Worm (Caenorhabditis elegans) whole organism, L1 larva: ENCODE measurements around the gene oac-41.

Experiments used
- C04F5.9 ChIP-seq: sonication (generic microtip); optimal IDR thresholded peaks from 2 replicates; lab custom pipeline; 2016; ENCODE audit warnings: missing genetic modification characterization, missing compliant biosample characterization
- F16B12.6 ChIP-seq: fragments of 150-350 bp; optimal IDR thresholded peaks from 2 replicates; lab custom pipeline; 2014; ENCODE audit warnings: missing biosample characterization, missing genetic modification characterization
- aha-1 ChIP-seq: fragments of 150-350 bp; optimal IDR thresholded peaks from 2 replicates; lab custom pipeline; 2014; ENCODE audit warnings: missing biosample characterization, missing genetic modification characterization
- alr-1 ChIP-seq: fragments of 200-800 bp; sonication (Bioruptor generic); optimal IDR thresholded peaks from 2 replicates; lab custom pipeline; 2018; ENCODE audit warnings: borderline replicate concordance, mild to moderate bottlenecking, missing genetic modification characterization, missing compliant biosample characterization
- aly-2 ChIP-seq: fragments of 150-350 bp; optimal IDR thresholded peaks from 2 replicates; lab custom pipeline; 2014; ENCODE audit warnings: missing biosample characterization, missing genetic modification characterization
- ama-1 ChIP-seq: fragments of 150-350 bp; optimal IDR thresholded peaks from 2 replicates; lab custom pipeline; 2014
- blmp-1 ChIP-seq: fragments of 150-350 bp; optimal IDR thresholded peaks from 2 replicates; lab custom pipeline; 2014; ENCODE audit warnings: missing biosample characterization, missing genetic modification characterization
- ceh-63 ChIP-seq: fragments of 200-800 bp; sonication (Bioruptor generic); optimal IDR thresholded peaks from 2 replicates; lab custom pipeline; 2018; ENCODE audit warnings: mild to moderate bottlenecking, missing genetic modification characterization, missing compliant biosample characterization
- ceh-8 ChIP-seq: fragments of 200-800 bp; sonication (Bioruptor generic); optimal IDR thresholded peaks from 2 replicates; lab custom pipeline; 2018; ENCODE audit warnings: mild to moderate bottlenecking, missing genetic modification characterization, moderate library complexity, missing compliant biosample characterization
- ceh-90 ChIP-seq: sonication (generic microtip); optimal IDR thresholded peaks from 2 replicates; lab custom pipeline; 2016; ENCODE audit warnings: missing genetic modification characterization, missing compliant biosample characterization
- ces-1 ChIP-seq: fragments of 150-350 bp; optimal IDR thresholded peaks from 2 replicates; lab custom pipeline; 2014; ENCODE audit warnings: missing biosample characterization, missing genetic modification reagents, missing genetic modification characterization
- efl-1 ChIP-seq, 4 experiments: fragments of 150-350 bp; optimal IDR thresholded peaks in 3 of 4; peaks in 1 of 4; 1 replicate in 1 of 4; 2 replicates in 3 of 4; lab custom pipeline; 2014; ENCODE audit warnings: missing biosample characterization in 2 of 4, missing genetic modification characterization in 2 of 4, missing genetic modification reagents in 2 of 4
- efl-3 ChIP-seq: fragments of 200-800 bp; sonication (Bioruptor generic); optimal IDR thresholded peaks from 2 replicates; lab custom pipeline; 2018; ENCODE audit warnings: mild to moderate bottlenecking, missing genetic modification characterization, missing compliant biosample characterization
- egl-13 ChIP-seq: sonication (generic microtip); optimal IDR thresholded peaks from 2 replicates; lab custom pipeline; 2016; ENCODE audit warnings: missing genotype, missing genetic modification reagents, missing genetic modification characterization, missing compliant biosample characterization
- egl-27 ChIP-seq, 2 experiments: fragments of 150-350 bp in 1 of 2; sonication (generic microtip); optimal IDR thresholded peaks; 3 replicates each; lab custom pipeline; 2017 to 2018; ENCODE audit warnings: missing biosample characterization in 2 of 2, missing genetic modification characterization in 2 of 2, missing genetic modification reagents in 2 of 2
- ets-5 ChIP-seq: fragments of 200-800 bp; sonication (Bioruptor generic); IDR thresholded peaks from 2 replicates; pipeline ENCODE4 v1.3.6; 2022; ENCODE audit warnings: missing genetic modification characterization, missing compliant biosample characterization
- fkh-4 ChIP-seq: sonication (generic microtip); optimal IDR thresholded peaks from 2 replicates; lab custom pipeline; 2016; ENCODE audit warnings: missing compliant biosample characterization, missing genetic modification characterization, borderline replicate concordance
- grh-1 ChIP-seq: fragments of 200-800 bp; sonication (Bioruptor generic); IDR thresholded peaks from 2 replicates; pipeline ENCODE4 v1.3.6; 2022; ENCODE audit warnings: missing genetic modification reagents, missing genetic modification characterization, missing compliant biosample characterization
- hlh-17 ChIP-seq: fragments of 200-800 bp; sonication (Bioruptor generic); optimal IDR thresholded peaks from 2 replicates; lab custom pipeline; 2018; ENCODE audit warnings: missing genetic modification characterization, mild to moderate bottlenecking, missing compliant biosample characterization, moderate library complexity, borderline replicate concordance
- hpl-2 ChIP-seq: fragments of 150-350 bp; optimal IDR thresholded peaks from 2 replicates; lab custom pipeline; 2014; ENCODE audit warnings: missing biosample characterization, missing genetic modification reagents, missing genetic modification characterization
- jun-1 ChIP-seq: fragments of 150-350 bp; optimal IDR thresholded peaks from 2 replicates; lab custom pipeline; 2014; ENCODE audit warnings: missing biosample characterization, missing genetic modification reagents, missing genetic modification characterization
- lin-13 ChIP-seq: fragments of 150-350 bp; optimal IDR thresholded peaks from 2 replicates; lab custom pipeline; 2014; ENCODE audit warnings: missing biosample characterization, missing genetic modification reagents, missing genetic modification characterization
- lin-14 ChIP-seq: fragments of 200-800 bp; sonication (Bioruptor generic); optimal IDR thresholded peaks from 2 replicates; lab custom pipeline; 2018; ENCODE audit warnings: mild to moderate bottlenecking, missing genetic modification characterization, moderate library complexity, missing compliant biosample characterization
- lin-15B ChIP-seq: fragments of 150-350 bp; sonication (generic microtip); optimal IDR thresholded peaks from 3 replicates; lab custom pipeline; 2014; ENCODE audit warnings: missing biosample characterization, missing genetic modification characterization
- mef-2 ChIP-seq: fragments of 150-350 bp; optimal IDR thresholded peaks from 2 replicates; lab custom pipeline; 2014; ENCODE audit warnings: missing biosample characterization, missing genetic modification characterization
- nhr-11 ChIP-seq: fragments of 150-350 bp; optimal IDR thresholded peaks from 2 replicates; lab custom pipeline; 2014; ENCODE audit warnings: missing biosample characterization, missing genetic modification characterization
- nhr-19 ChIP-seq: fragments of 200-800 bp; sonication (Bioruptor generic); conservative IDR thresholded peaks from 2 replicates; pipeline ENCODE4 v1.3.6; 2022; ENCODE audit warnings: missing genetic modification characterization, missing compliant biosample characterization
- nhr-47 ChIP-seq: sonication (generic microtip); optimal IDR thresholded peaks from 2 replicates; lab custom pipeline; 2016; ENCODE audit warnings: mild to moderate bottlenecking, missing genetic modification characterization, moderate library complexity, missing compliant biosample characterization
- nhr-76 ChIP-seq: sonication (generic microtip); optimal IDR thresholded peaks from 2 replicates; lab custom pipeline; 2017; ENCODE audit warnings: missing biosample characterization, missing genetic modification characterization
- nhr-77 ChIP-seq: fragments of 150-350 bp; optimal IDR thresholded peaks from 2 replicates; lab custom pipeline; 2014; ENCODE audit warnings: missing biosample characterization, missing genetic modification characterization
- nhr-84 ChIP-seq: sonication (generic microtip); optimal IDR thresholded peaks from 2 replicates; lab custom pipeline; 2017; ENCODE audit warnings: missing biosample characterization, missing genetic modification characterization
- pag-3 ChIP-seq: sonication (generic microtip); optimal IDR thresholded peaks from 2 replicates; lab custom pipeline; 2017; ENCODE audit warnings: missing genetic modification characterization, mild to moderate bottlenecking, missing compliant biosample characterization, antibody characterized with exemption, borderline replicate concordance; ENCODE audit not compliant: insufficient read depth
- pax-3 ChIP-seq: fragments of 200-800 bp; sonication (Bioruptor generic); optimal IDR thresholded peaks from 2 replicates; lab custom pipeline; 2018; ENCODE audit warnings: mild to moderate bottlenecking, missing genetic modification characterization, moderate library complexity, missing compliant biosample characterization
- pqm-1 ChIP-seq: sonication (generic microtip); optimal IDR thresholded peaks from 3 replicates; lab custom pipeline; 2017; ENCODE audit warnings: missing biosample characterization, missing genetic modification characterization
- rnt-1 ChIP-seq: sonication (generic microtip); optimal IDR thresholded peaks from 2 replicates; lab custom pipeline; 2016; ENCODE audit warnings: mild to moderate bottlenecking, missing genetic modification characterization, moderate library complexity, missing compliant biosample characterization
- tlp-1 ChIP-seq: fragments of 150-350 bp; optimal IDR thresholded peaks from 2 replicates; lab custom pipeline; 2014; ENCODE audit warnings: missing biosample characterization, missing genetic modification characterization
- unc-30 ChIP-seq: sonication (generic microtip); optimal IDR thresholded peaks from 2 replicates; lab custom pipeline; 2017; ENCODE audit warnings: missing biosample characterization, missing genetic modification characterization
- vab-15 ChIP-seq: sonication (generic microtip); optimal IDR thresholded peaks from 2 replicates; lab custom pipeline; 2017; ENCODE audit warnings: missing genotype, mild to moderate bottlenecking, missing genetic modification characterization, missing compliant biosample characterization
- xbp-1 ChIP-seq: sonication (generic microtip); optimal IDR thresholded peaks from 2 replicates; lab custom pipeline; 2016; ENCODE audit warnings: missing genetic modification characterization, missing compliant biosample characterization
- ztf-11 ChIP-seq, 2 experiments: sonication (generic microtip); optimal IDR thresholded peaks; 2 replicates each; lab custom pipeline; 2016 to 2017; ENCODE audit warnings: missing genetic modification characterization in 2 of 2, missing biosample characterization in 1 of 2, missing compliant biosample characterization in 1 of 2

Gene oac-41

DNA sequence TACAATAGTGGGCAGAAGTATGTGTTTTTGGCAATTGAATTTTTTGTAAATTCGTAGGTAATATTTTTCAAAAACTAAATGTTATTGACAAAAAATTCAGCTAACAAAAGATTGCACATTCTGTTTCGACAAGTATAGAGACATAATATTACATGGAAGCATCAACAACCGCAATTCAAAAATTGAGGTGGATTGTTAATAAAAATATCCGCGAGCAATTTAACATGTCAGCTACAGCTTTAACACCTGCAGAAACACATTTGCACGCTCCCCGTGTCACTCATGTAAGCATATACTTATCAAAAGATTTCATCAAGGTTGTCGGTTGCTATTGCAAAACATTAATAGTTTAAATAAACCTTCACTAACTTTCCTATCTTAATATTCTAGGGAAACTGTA, 13.7 kb upstream of the oac-41 start, which contains the start of gene srsx-34:
TSS of gene srsx-34 (plus strand) at position 301 of the 400 bp plus-strand sequence.
- TF ChIP-seq efl-1 (optimal IDR thresholded peaks at IDR 0.05; lab: Kevin White, UChicago) (no peak), efl-1 (GFP tag; optimal IDR thresholded peaks at IDR 0.05 in 1 of 2; lab: Kevin White, UChicago) (no peak), unc-30 (tag; lab: Kevin White, UChicago) (no peak), ceh-63 (GFP tag; lab: Kevin White, UChicago) (no peak), hlh-17 (GFP tag; lab: Kevin White, UChicago) (no peak), egl-27 (tag; optimal IDR thresholded peaks at IDR 0.05; lab: Kevin White, UChicago) (no peak), ceh-8 (GFP tag; lab: Kevin White, UChicago) (no peak), lin-14 (GFP tag; lab: Kevin White, UChicago) (no peak), aly-2 (tag; lab: Kevin White, UChicago) (no peak), nhr-76 (no peak), C04F5.9 (tag; lab: Kevin White, UChicago) (no peak), lin-13 (GFP tag; lab: Kevin White, UChicago) (no peak), pax-3 (tag; lab: Kevin White, UChicago) (no peak), fkh-4 (tag; lab: Kevin White, UChicago) (no peak), vab-15 (tag; lab: Kevin White, UChicago) (no peak), xbp-1 (tag; lab: Kevin White, UChicago) (no peak), ceh-90 (tag; lab: Kevin White, UChicago) (no peak), ets-5 (GFP tag; lab: Robert Waterston, UW) (no peak), nhr-19 (GFP tag; lab: Robert Waterston, UW) (no peak), nhr-84 (tag; lab: Kevin White, UChicago) (no peak), nhr-77 (tag; lab: Kevin White, UChicago) (no peak)

DNA sequence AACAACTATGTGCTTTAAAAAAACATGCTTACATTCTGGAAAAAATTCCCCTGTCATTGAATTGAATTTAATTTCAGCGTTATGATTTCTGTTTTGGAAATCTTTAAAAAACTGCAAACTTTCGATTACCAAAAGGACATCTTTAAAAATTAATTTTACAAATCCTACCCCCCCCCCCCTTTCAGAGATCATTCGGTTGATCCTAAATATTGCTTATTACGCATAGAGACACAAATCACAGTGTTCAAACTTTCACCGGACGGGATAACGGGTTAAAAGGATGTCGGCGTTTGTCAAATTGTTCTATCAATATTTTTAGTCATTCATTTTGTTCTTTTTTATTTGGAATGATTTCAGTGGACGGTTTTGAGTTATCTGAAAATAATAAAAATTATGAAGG, 11.3 kb upstream of the oac-41 start, which contains the start of gene C25E10.4:
TSS of gene C25E10.4 (plus strand) at position 301 of the 400 bp plus-strand sequence.
- TF ChIP-seq pqm-1 (tag; lab: Kevin White, UChicago) (no peak), tlp-1 (tag; lab: Kevin White, UChicago) (no peak), pax-3 (tag; lab: Kevin White, UChicago) (no peak), rnt-1 (tag; lab: Kevin White, UChicago) (no peak), hpl-2 (GFP tag; lab: Kevin White, UChicago) (no peak), efl-1 (optimal IDR thresholded peaks at IDR 0.05; lab: Kevin White, UChicago) (no peak), efl-1 (GFP tag; optimal IDR thresholded peaks at IDR 0.05 in 1 of 2; lab: Kevin White, UChicago) (peak in 1 of 2 experiments; percentile 43), ceh-8 (GFP tag; lab: Kevin White, UChicago) (no peak), blmp-1 (tag; lab: Kevin White, UChicago) (peak; percentile 33), C04F5.9 (tag; lab: Kevin White, UChicago) (no peak), nhr-47 (tag; lab: Kevin White, UChicago) (no peak), ama-1 (lab: Kevin White, UChicago) (no peak)

DNA sequence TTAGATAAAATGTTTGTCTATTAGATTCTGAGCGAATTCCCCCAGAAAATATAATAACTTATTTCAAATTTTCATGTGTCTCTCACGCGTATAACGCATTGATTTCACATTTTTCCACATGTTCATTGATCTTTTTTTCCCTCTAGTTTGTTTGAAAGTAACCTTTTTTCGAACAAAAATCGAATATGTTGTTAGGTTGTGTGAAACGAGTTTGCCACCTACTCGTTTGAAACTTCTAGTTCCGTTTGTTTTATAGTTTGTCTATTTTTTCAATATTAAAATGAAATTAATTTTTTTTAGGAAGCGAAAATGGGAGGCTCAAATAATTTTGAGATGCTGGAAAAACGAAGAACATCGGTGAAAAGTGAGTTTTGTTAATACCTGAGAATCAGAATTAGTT, 8.3 kb upstream of the oac-41 start, which contains the start of gene C25E10.5:
TSS of gene C25E10.5 (plus strand) at position 301 of the 400 bp plus-strand sequence.
- TF ChIP-seq mef-2 = no peak
- no peak for TF ChIP-seq nhr-11 (tag; lab: Kevin White, UChicago)
- TF ChIP-seq hpl-2 (GFP tag; lab: Kevin White, UChicago) = no peak
- no peak for TF ChIP-seq efl-1 (optimal IDR thresholded peaks at IDR 0.05; lab: Kevin White, UChicago)
- peak in 1 of 2 experiments; percentile 40 for TF ChIP-seq efl-1 (GFP tag; optimal IDR thresholded peaks at IDR 0.05 in 1 of 2; lab: Kevin White, UChicago)

DNA sequence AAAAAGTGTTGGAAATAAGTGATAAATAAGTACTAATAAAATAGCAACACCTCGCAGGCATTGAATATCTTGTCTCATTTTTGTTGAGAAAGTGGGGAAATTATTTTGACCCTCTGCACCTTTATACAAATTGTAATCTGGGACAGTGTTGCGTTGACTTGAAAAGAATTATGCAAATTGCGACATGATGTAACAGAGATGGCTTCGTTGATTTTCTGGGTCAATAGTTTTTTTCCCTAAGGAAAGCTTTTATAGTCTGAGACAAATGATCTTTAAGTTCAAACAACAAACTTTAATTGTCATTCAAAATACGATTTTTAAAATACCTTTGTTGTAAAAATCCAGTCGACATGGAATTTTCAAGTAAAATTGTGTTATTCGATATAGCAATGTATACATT, 2.7 kb upstream of the oac-41 start, which contains the start of gene bus-1:
TSS of gene bus-1 (minus strand) at position 101 of the 400 bp plus-strand sequence.
- TF ChIP-seq hpl-2 (GFP tag; lab: Kevin White, UChicago) (no peak), tlp-1 (tag; lab: Kevin White, UChicago) (no peak), ceh-63 (GFP tag; lab: Kevin White, UChicago) (no peak), fkh-4 (tag; lab: Kevin White, UChicago) (no peak), alr-1 (tag; lab: Kevin White, UChicago) (no peak), ztf-11 (tag; optimal IDR thresholded peaks at IDR 0.05; lab: Kevin White, UChicago) (no peak), efl-1 (optimal IDR thresholded peaks at IDR 0.05; lab: Kevin White, UChicago) (no peak), efl-1 (GFP tag; optimal IDR thresholded peaks at IDR 0.05 in 1 of 2; lab: Kevin White, UChicago) (no peak), lin-15B (no peak), egl-13 (tag; lab: Kevin White, UChicago) (no peak), grh-1 (no peak), pag-3 (tag; lab: Kevin White, UChicago) (no peak), nhr-77 (tag; lab: Kevin White, UChicago) (no peak), ceh-8 (GFP tag; lab: Kevin White, UChicago) (no peak), ama-1 (lab: Kevin White, UChicago) (no peak), aha-1 (tag; lab: Kevin White, UChicago) (no peak), jun-1 (no peak), ces-1 (GFP tag; lab: Kevin White, UChicago) (no peak), F16B12.6 (tag; lab: Kevin White, UChicago) (no peak), nhr-47 (tag; lab: Kevin White, UChicago) (no peak), efl-3 (GFP tag; lab: Kevin White, UChicago) (no peak)
